Fruit fly (Drosophila melanogaster): ENCODE data around the gene CG14852.
A peak's percentile ranks its signal among the peaks of the same experiment; 100 is the strongest.

CG14852 gene

DNA sequence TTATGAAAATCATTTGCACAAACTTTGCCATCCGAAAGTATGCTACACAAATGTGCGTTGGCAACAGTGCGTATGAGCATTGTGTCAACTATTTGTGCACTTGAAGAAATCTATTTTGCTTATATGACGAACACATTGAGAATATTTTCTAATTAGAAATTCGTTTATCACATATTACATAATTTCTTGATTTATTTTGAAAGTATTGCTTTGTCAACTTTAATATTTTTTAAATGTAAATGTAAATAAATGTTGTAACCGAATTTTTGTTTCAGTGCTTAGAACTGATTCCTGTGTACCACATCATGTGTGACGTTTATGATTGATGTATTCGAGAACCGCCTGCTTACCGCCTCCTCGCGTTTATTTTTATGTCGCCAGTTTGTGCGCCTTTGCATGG lies 23.7 kb upstream of the CG14852 start:
- TF ChIP-seq aop (GFP tag; IDR thresholded peaks at IDR 0.05): no peak
- no peak for TF ChIP-seq CG16779 (GFP tag; IDR thresholded peaks at IDR 0.05)
- no peak for TF ChIP-seq Dfd (GFP tag; optimal IDR thresholded peaks at IDR 0.05)
- TF ChIP-seq D19A (tag; optimal IDR thresholded peaks at IDR 0.05): no peak
- TF ChIP-seq CG42726 (GFP tag; IDR thresholded peaks at IDR 0.05; ENCODE audit: partially characterized antibody): no peak
- no peak for TF ChIP-seq Hand (GFP tag; optimal IDR thresholded peaks at IDR 0.05)
- TF ChIP-seq Ada2b (GFP tag; IDR thresholded peaks at IDR 0.05): peak; percentile 52
- TF ChIP-seq hth (optimal IDR thresholded peaks at IDR 0.05): no peak
- TF ChIP-seq CG1603 (tag; optimal IDR thresholded peaks at IDR 0.05): no peak
- TF ChIP-seq fru (optimal IDR thresholded peaks at IDR 0.05): no peak
- TF ChIP-seq Doc2 (GFP tag; IDR thresholded peaks at IDR 0.05): no peak
- no peak for TF ChIP-seq CG5245 (GFP tag; optimal IDR thresholded peaks at IDR 0.05)
- 0 out of 3 replicates have a peak, but pooled peaks have one; percentile 38 for TF ChIP-seq CG11695 (GFP tag; IDR thresholded peaks at IDR 0.05)
- no peak for TF ChIP-seq Poxn (GFP tag; IDR thresholded peaks at IDR 0.05)
- TF ChIP-seq lmd (GFP tag; IDR thresholded peaks at IDR 0.05): peak; percentile 20; the same call in 1 of the 2 replicates
- no peak for TF ChIP-seq CG9876 (GFP tag; optimal IDR thresholded peaks at IDR 0.05)
- no peak for TF ChIP-seq CG16813 (GFP tag; IDR thresholded peaks at IDR 0.05; ENCODE audit: partially characterized antibody)
- no peak for TF ChIP-seq TFAM (GFP tag; optimal IDR thresholded peaks at IDR 0.05)
- no peak for TF ChIP-seq pan (optimal IDR thresholded peaks at IDR 0.05)
- peak in 1 of 2 experiments; percentile 38 for TF ChIP-seq pan (GFP tag; optimal IDR thresholded peaks at IDR 0.05 in 1 of 2, IDR thresholded peaks at IDR 0.05 in 1 of 2)
- TF ChIP-seq CG31365 (tag; optimal IDR thresholded peaks at IDR 0.05): no peak
- no peak for TF ChIP-seq insv (GFP tag; optimal IDR thresholded peaks at IDR 0.05)
- no peak for TF ChIP-seq Oaz (GFP tag; IDR thresholded peaks at IDR 0.05)
- TF ChIP-seq HmgD (GFP tag; optimal IDR thresholded peaks at IDR 0.05): no peak
- no peak for TF ChIP-seq al (GFP tag; IDR thresholded peaks at IDR 0.05)
- no peak for TF ChIP-seq Blimp-1 (GFP tag; optimal IDR thresholded peaks at IDR 0.05)
- peak in 1 of 2 experiments; percentile 36 for TF ChIP-seq eve (GFP tag; optimal IDR thresholded peaks at IDR 0.05)
- TF ChIP-seq lab (GFP tag; optimal IDR thresholded peaks at IDR 0.05): peak; percentile 55
- no peak for TF ChIP-seq crp (GFP tag; optimal IDR thresholded peaks at IDR 0.05)
- TF ChIP-seq ara (GFP tag; IDR thresholded peaks at IDR 0.05): 0 out of 2 replicates have a peak, but pooled peaks have one; percentile 32
- TF ChIP-seq CG7357 (GFP tag; IDR thresholded peaks at IDR 0.05): no peak
- TF ChIP-seq ems (GFP tag; optimal IDR thresholded peaks at IDR 0.05): no peak
- TF ChIP-seq CG3995 (GFP tag; optimal IDR thresholded peaks at IDR 0.05): no peak
- TF ChIP-seq CG2678 (tag; optimal IDR thresholded peaks at IDR 0.05): no peak
- peak; percentile 4 for TF ChIP-seq CG4820 (GFP tag; optimal IDR thresholded peaks at IDR 0.05)
- peak; percentile 5 for TF ChIP-seq CG15514 (GFP tag; optimal IDR thresholded peaks at IDR 0.05)
- TF ChIP-seq NFAT (GFP tag; IDR thresholded peaks at IDR 0.05): no peak
- TF ChIP-seq CG12659 (GFP tag; optimal IDR thresholded peaks at IDR 0.05): no peak
- peak; percentile 16 for TF ChIP-seq ind (GFP tag; optimal IDR thresholded peaks at IDR 0.05)
- no peak for TF ChIP-seq NK7.1 (GFP tag; optimal IDR thresholded peaks at IDR 0.05)
- peak; percentile 34; the same call in 1 of the 2 replicates for TF ChIP-seq ranshi (GFP tag; IDR thresholded peaks at IDR 0.05)
- peak; percentile 45 for TF ChIP-seq Fer1 (GFP tag; optimal IDR thresholded peaks at IDR 0.05)
- TF ChIP-seq CG11504 (tag; optimal IDR thresholded peaks at IDR 0.05): peak; percentile 63
- TF ChIP-seq Atf-2 (GFP tag; optimal IDR thresholded peaks at IDR 0.05): no peak
- no peak for TF ChIP-seq CG10543 (GFP tag; optimal IDR thresholded peaks at IDR 0.05)
- no peak for TF ChIP-seq CG8281 (tag; optimal IDR thresholded peaks at IDR 0.05)
- TF ChIP-seq Ssrp (tag; optimal IDR thresholded peaks at IDR 0.05): no peak
- TF ChIP-seq dimm (GFP tag; IDR thresholded peaks at IDR 0.05): no peak
- TF ChIP-seq E2f1 (GFP tag; IDR thresholded peaks at IDR 0.05): no peak
- no peak for TF ChIP-seq Bgb (GFP tag; IDR thresholded peaks at IDR 0.05; ENCODE audit: partially characterized antibody)
- peak; percentile 37 for TF ChIP-seq Sox102F (GFP tag; optimal IDR thresholded peaks at IDR 0.05)
- TF ChIP-seq pum (GFP tag; optimal IDR thresholded peaks at IDR 0.05): no peak

Data from whole organism, embryonic.